Fruit fly (Drosophila melanogaster): ENCODE data around the gene wupA.

The wupA gene

DNA sequence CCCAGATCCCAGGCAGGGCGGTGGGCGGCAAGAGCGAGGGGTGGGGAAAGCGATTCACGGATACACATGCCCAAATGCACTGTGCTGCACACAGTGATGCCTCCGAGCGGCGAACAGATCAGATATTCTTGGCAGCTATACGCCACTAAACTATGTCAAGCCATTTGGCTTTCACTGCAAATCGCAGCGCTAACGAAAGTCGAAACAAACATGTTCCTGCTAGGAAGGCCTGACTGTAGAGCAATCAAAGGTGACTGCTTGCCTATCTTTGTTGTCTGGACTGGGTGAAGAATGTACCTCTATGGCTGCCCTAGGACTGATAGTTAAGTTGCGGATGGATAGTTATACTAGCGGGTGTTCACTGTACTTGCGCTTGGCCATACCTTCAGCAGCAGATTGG lies 19.3 kb upstream of the wupA start (continued):
- no peak for TF ChIP-seq chm (GFP tag; IDR thresholded peaks at IDR 0.05)
- no peak for TF ChIP-seq CG3847 (GFP tag; IDR thresholded peaks at IDR 0.05)
- TF ChIP-seq maf-S (GFP tag; optimal IDR thresholded peaks at IDR 0.05) = no peak
- no peak for TF ChIP-seq Hr78 (GFP tag; optimal IDR thresholded peaks at IDR 0.05)
- no peak for TF ChIP-seq hth (optimal IDR thresholded peaks at IDR 0.05)
- no peak for TF ChIP-seq CG13287 (GFP tag; IDR thresholded peaks at IDR 0.05; ENCODE audit: partially characterized antibody)
- no peak for TF ChIP-seq crp (GFP tag; optimal IDR thresholded peaks at IDR 0.05)
- TF ChIP-seq bbx (GFP tag; IDR thresholded peaks at IDR 0.05; ENCODE audit: partially characterized antibody) = no peak
- peak; percentile 39 for TF ChIP-seq CG1603 (tag; optimal IDR thresholded peaks at IDR 0.05)
- no peak for TF ChIP-seq CG13775 (GFP tag; optimal IDR thresholded peaks at IDR 0.05)
- TF ChIP-seq CG17829 (tag; optimal IDR thresholded peaks at IDR 0.05) = no peak
- no peak for TF ChIP-seq gsb-n (tag; optimal IDR thresholded peaks at IDR 0.05)
- no peak for TF ChIP-seq Adf1 (GFP tag; IDR thresholded peaks at IDR 0.05)
- TF ChIP-seq CG11093 (GFP tag; IDR thresholded peaks at IDR 0.05) = peak; percentile 27; the same call in 1 of the 3 replicates
- TF ChIP-seq BEAF-32 (GFP tag; optimal IDR thresholded peaks at IDR 0.05) = no peak
- TF ChIP-seq row (GFP tag; IDR thresholded peaks at IDR 0.05) = peak; percentile 44; the same call in 2 of the 3 replicates
- no peak for TF ChIP-seq lab (GFP tag; optimal IDR thresholded peaks at IDR 0.05)
- no peak for TF ChIP-seq Sry-δ (GFP tag; optimal IDR thresholded peaks at IDR 0.05)
- TF ChIP-seq croc (GFP tag; conservative IDR thresholded peaks at IDR 0.05) = no peak
- TF ChIP-seq CG10462 (GFP tag; optimal IDR thresholded peaks at IDR 0.05) = no peak
- no peak for TF ChIP-seq CG11696 (GFP tag; IDR thresholded peaks at IDR 0.05)
- TF ChIP-seq ATbp (GFP tag; optimal IDR thresholded peaks at IDR 0.05) = no peak
- no peak for TF ChIP-seq her (GFP tag; optimal IDR thresholded peaks at IDR 0.05)
- no peak for TF ChIP-seq CG31388 (GFP tag; optimal IDR thresholded peaks at IDR 0.05)
- TF ChIP-seq CG9609 (GFP tag; optimal IDR thresholded peaks at IDR 0.05) = peak; percentile 11
- no peak for TF ChIP-seq fu2 (GFP tag; optimal IDR thresholded peaks at IDR 0.05)
- TF ChIP-seq CG17328 (GFP tag; IDR thresholded peaks at IDR 0.05) = peak; percentile 44; the same call in 1 of the 2 replicates
- no peak for TF ChIP-seq pum (GFP tag; optimal IDR thresholded peaks at IDR 0.05)
- TF ChIP-seq CG11085 (GFP tag; IDR thresholded peaks at IDR 0.05) = no peak
- no peak for TF ChIP-seq Ssrp (tag; optimal IDR thresholded peaks at IDR 0.05)
- TF ChIP-seq yki (optimal IDR thresholded peaks at IDR 0.05) = no peak
- no peak for TF ChIP-seq zfh1 (GFP tag; IDR thresholded peaks at IDR 0.05)
- peak; percentile 3 for TF ChIP-seq gem (tag; optimal IDR thresholded peaks at IDR 0.05)
- no peak for TF ChIP-seq danr (GFP tag; IDR thresholded peaks at IDR 0.05)
- no peak for TF ChIP-seq CG9797 (GFP tag; optimal IDR thresholded peaks at IDR 0.05)
- no peak for TF ChIP-seq CG16813 (GFP tag; IDR thresholded peaks at IDR 0.05; ENCODE audit: partially characterized antibody)
- no peak for TF ChIP-seq sim (GFP tag; IDR thresholded peaks at IDR 0.05)
- TF ChIP-seq Drgx (GFP tag; IDR thresholded peaks at IDR 0.05) = peak; percentile 64
- no peak for TF ChIP-seq unpg (GFP tag; optimal IDR thresholded peaks at IDR 0.05)
- no peak for TF ChIP-seq Camta (GFP tag; optimal IDR thresholded peaks at IDR 0.05)
- no peak for TF ChIP-seq PHDP (tag; optimal IDR thresholded peaks at IDR 0.05)
- TF ChIP-seq lmd (GFP tag; IDR thresholded peaks at IDR 0.05) = peak; percentile 21; the same call in 1 of the 2 replicates
- TF ChIP-seq tin (GFP tag; optimal IDR thresholded peaks at IDR 0.05) = no peak
- TF ChIP-seq Neu2 (GFP tag; optimal IDR thresholded peaks at IDR 0.05; ENCODE audit: borderline replicate concordance) = no peak
- peak; percentile 2 for TF ChIP-seq ind (GFP tag; optimal IDR thresholded peaks at IDR 0.05)
- no peak for TF ChIP-seq Poxn (GFP tag; IDR thresholded peaks at IDR 0.05)
- TF ChIP-seq lilli (GFP tag; optimal IDR thresholded peaks at IDR 0.05) = no peak
- TF ChIP-seq CG6813 (GFP tag; optimal IDR thresholded peaks at IDR 0.05) = no peak
- no peak for TF ChIP-seq CG17568 (GFP tag; optimal IDR thresholded peaks at IDR 0.05)
- no peak for TF ChIP-seq kah (GFP tag; optimal IDR thresholded peaks at IDR 0.05)
- TF ChIP-seq CG3163 (GFP tag; optimal IDR thresholded peaks at IDR 0.05) = no peak
- TF ChIP-seq CG13123 (GFP tag; optimal IDR thresholded peaks at IDR 0.05) = no peak
